Fruit fly (Drosophila melanogaster): ENCODE measurements around the gene Msp300.

The Msp300 gene

DNA sequence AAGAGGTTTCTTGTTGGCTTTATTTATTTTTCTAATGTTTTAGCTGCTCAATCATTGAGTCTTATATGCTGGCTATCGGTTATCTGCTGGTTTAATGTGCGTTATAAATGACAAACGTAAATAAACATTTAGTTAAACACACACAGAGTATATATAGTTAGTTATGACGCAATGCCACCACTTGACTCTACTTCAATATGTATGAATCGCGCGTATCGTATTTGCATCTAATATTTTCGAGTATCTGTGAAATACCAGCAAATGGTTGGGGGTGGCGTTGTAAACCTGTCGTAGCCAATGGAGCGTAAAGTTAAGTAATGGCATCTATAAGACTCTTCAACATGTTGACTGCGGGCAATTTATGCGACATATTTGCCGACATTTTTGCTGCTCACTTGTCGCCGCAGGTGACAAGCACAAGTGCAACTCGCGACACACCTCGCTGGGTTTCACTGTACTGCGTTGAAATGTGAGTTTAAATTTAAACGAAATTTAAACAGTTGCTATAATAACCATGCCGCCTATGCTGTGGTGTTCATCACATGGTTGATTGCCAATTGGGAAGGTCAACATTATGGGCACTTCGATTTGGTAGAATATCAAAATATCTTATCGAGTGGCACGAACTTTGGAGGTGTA is 12.9 kb downstream of the Msp300 start (continued):
- TF ChIP-seq jing (GFP tag; optimal IDR thresholded peaks at IDR 0.05): no peak
- no peak for TF ChIP-seq pfk (GFP tag; optimal IDR thresholded peaks at IDR 0.05)
- no peak for TF ChIP-seq Fer3 (tag; optimal IDR thresholded peaks at IDR 0.05)
- no peak for TF ChIP-seq Taf1 (GFP tag; IDR thresholded peaks at IDR 0.05)
- TF ChIP-seq CG8290 (GFP tag; optimal IDR thresholded peaks at IDR 0.05): no peak
- TF ChIP-seq CG8290 (tag; optimal IDR thresholded peaks at IDR 0.05): peak in 1 of 2 experiments; percentile 48
- no peak for TF ChIP-seq HLH54F (GFP tag; optimal IDR thresholded peaks at IDR 0.05)
- TF ChIP-seq Sox100B (GFP tag; optimal IDR thresholded peaks at IDR 0.05): peak; percentile 42
- no peak for TF ChIP-seq Nf-YB (GFP tag; optimal IDR thresholded peaks at IDR 0.05)
- TF ChIP-seq CG10462 (GFP tag; optimal IDR thresholded peaks at IDR 0.05): no peak
- TF ChIP-seq odd (GFP tag; optimal IDR thresholded peaks at IDR 0.05): peak; percentile 58
- no peak for TF ChIP-seq ssp (GFP tag; IDR thresholded peaks at IDR 0.05)
- peak; percentile 41 for TF ChIP-seq Asciz (GFP tag; optimal IDR thresholded peaks at IDR 0.05)
- TF ChIP-seq fd64A (GFP tag; optimal IDR thresholded peaks at IDR 0.05): peak; percentile 24
- TF ChIP-seq Atf3 (GFP tag; optimal IDR thresholded peaks at IDR 0.05): no peak

dm6 chr2L:5114879-5115278 is 14.2 kb downstream of the Msp300 start:
- TF ChIP-seq CG15601 (tag; optimal IDR thresholded peaks at IDR 0.05) (peak; percentile 52), Nf-YC (tag; optimal IDR thresholded peaks at IDR 0.05) (no peak), Blimp-1 (GFP tag; optimal IDR thresholded peaks at IDR 0.05) (peak; percentile 58), Poxn (GFP tag; IDR thresholded peaks at IDR 0.05) (no peak), CG11504 (tag; optimal IDR thresholded peaks at IDR 0.05) (no peak), CG18619 (GFP tag; optimal IDR thresholded peaks at IDR 0.05) (no peak), ttk (GFP tag; IDR thresholded peaks at IDR 0.05) (no peak)

dm6 chr2L:5116489-5116888 is 15.8 kb downstream of the Msp300 start:
- TF ChIP-seq CG12769 (tag; optimal IDR thresholded peaks at IDR 0.05) (peak; percentile 63), CG9932 (GFP tag; IDR thresholded peaks at IDR 0.05) (no peak), nau (GFP tag; optimal IDR thresholded peaks at IDR 0.05) (peak; percentile 45), pfk (GFP tag; optimal IDR thresholded peaks at IDR 0.05) (no peak), sd (tag; optimal IDR thresholded peaks at IDR 0.05) (peak; percentile 78), Fer3 (tag; optimal IDR thresholded peaks at IDR 0.05) (no peak)

- TF ChIP-seq CG15514 (GFP tag; optimal IDR thresholded peaks at IDR 0.05) (peak; percentile 27), CG2678 (tag; optimal IDR thresholded peaks at IDR 0.05) (peak; percentile 27), crp (GFP tag; optimal IDR thresholded peaks at IDR 0.05) (no peak), CG11560 (tag; IDR thresholded peaks at IDR 0.05) (no peak), CG15011 (GFP tag; optimal IDR thresholded peaks at IDR 0.05) (peak; percentile 9), Mad (GFP tag; optimal IDR thresholded peaks at IDR 0.05) (no peak), lab (GFP tag; optimal IDR thresholded peaks at IDR 0.05) (peak; percentile 22), B-H2 (GFP tag; optimal IDR thresholded peaks at IDR 0.05) (peak; percentile 38), row (GFP tag; IDR thresholded peaks at IDR 0.05) (0 out of 3 replicates have a peak, but pooled peaks have one; percentile 5), Hmr (GFP tag; optimal IDR thresholded peaks at IDR 0.05) (peak; percentile 17)
Measured at dm6 chr2L:5117054-5117453, 16.4 kb downstream of the Msp300 start.

Data from whole organism, embryonic.